Fruit fly (Drosophila melanogaster) whole organism, embryonic: ENCODE results near the gene GstD11.
A peak's percentile ranks its signal among the peaks of the same experiment; 100 is the strongest.

Experiments
- BEAF-32 ChIP-seq: fragments of 200-800 bp; sonication (Bioruptor generic); optimal IDR thresholded peaks from 3 replicates; lab custom pipeline; 2017; ENCODE audit warnings: missing biosample characterization, missing genetic modification characterization, mild to moderate bottlenecking, moderate library complexity, missing genetic modification reagents
- Bteb2 ChIP-seq: fragments of 200-800 bp; sonication (Bioruptor generic); optimal IDR thresholded peaks from 2 replicates; lab custom pipeline; 2016; ENCODE audit warnings: missing biosample characterization, missing genetic modification characterization
- CG11398 ChIP-seq: fragments of 200-800 bp; sonication (Bioruptor generic); optimal IDR thresholded peaks from 2 replicates; lab custom pipeline; 2016; ENCODE audit warnings: missing biosample characterization, missing genetic modification characterization
- CG11456 ChIP-seq: fragments of 200-800 bp; sonication (Bioruptor generic); IDR thresholded peaks from 3 replicates; pipeline ENCODE4 v1.3.6; 2022; ENCODE audit warnings: missing biosample characterization, missing genetic modification characterization
- CG12659 ChIP-seq: fragments of 200-800 bp; sonication (Bioruptor generic); optimal IDR thresholded peaks from 3 replicates; lab custom pipeline; 2017; ENCODE audit warnings: mild to moderate bottlenecking, missing biosample characterization, missing genetic modification reagents, missing genetic modification characterization
- CG14710 ChIP-seq: fragments of 200-800 bp; sonication (Bioruptor generic); optimal IDR thresholded peaks from 3 replicates; lab custom pipeline; 2019; ENCODE audit warnings: missing biosample characterization, mild to moderate bottlenecking, missing genetic modification characterization, moderate library complexity
- CG15514 ChIP-seq: fragments of 200-800 bp; sonication (Bioruptor generic); optimal IDR thresholded peaks from 3 replicates; lab custom pipeline; 2017; ENCODE audit warnings: missing biosample characterization, missing genetic modification characterization, mild to moderate bottlenecking, moderate library complexity, missing genetic modification reagents
- CG18619 ChIP-seq: fragments of 200-800 bp; sonication (Bioruptor generic); optimal IDR thresholded peaks from 3 replicates; lab custom pipeline; 2017; ENCODE audit warnings: missing biosample characterization, mild to moderate bottlenecking, missing genetic modification characterization
- CG2116 ChIP-seq: fragments of 200-800 bp; sonication (Bioruptor generic); optimal IDR thresholded peaks from 3 replicates; lab custom pipeline; 2018; ENCODE audit warnings: missing biosample characterization, mild to moderate bottlenecking, missing genetic modification characterization
- CG2120 ChIP-seq: fragments of 200-800 bp; sonication (Bioruptor generic); optimal IDR thresholded peaks from 3 replicates; lab custom pipeline; 2016; ENCODE audit warnings: missing biosample characterization, missing genetic modification characterization
- CG31365 ChIP-seq: fragments of 200-800 bp; sonication (Bioruptor generic); optimal IDR thresholded peaks from 2 replicates; lab custom pipeline; 2018; ENCODE audit warnings: missing biosample characterization, mild to moderate bottlenecking, missing genetic modification characterization
- CG32767 ChIP-seq: fragments of 200-800 bp; sonication (Bioruptor generic); IDR thresholded peaks from 2 replicates; pipeline ENCODE4 v1.3.6; 2022; ENCODE audit warnings: missing biosample characterization, missing genetic modification characterization
- CG34376 ChIP-seq: fragments of 200-800 bp; sonication (Bioruptor generic); optimal IDR thresholded peaks from 2 replicates; lab custom pipeline; 2018; ENCODE audit warnings: missing biosample characterization, mild to moderate bottlenecking, missing genetic modification characterization
- CG4617 ChIP-seq: fragments of 200-800 bp; sonication (Bioruptor generic); optimal IDR thresholded peaks from 3 replicates; lab custom pipeline; 2016; ENCODE audit warnings: missing biosample characterization, missing genetic modification characterization, borderline replicate concordance
- CG6175 ChIP-seq: fragments of 200-800 bp; sonication (Bioruptor generic); IDR thresholded peaks from 3 replicates; pipeline ENCODE4 v1.3.6; 2022; ENCODE audit warnings: missing biosample characterization, missing genetic modification characterization
- CG7271 ChIP-seq: fragments of 200-800 bp; sonication (Bioruptor generic); optimal IDR thresholded peaks from 2 replicates; lab custom pipeline; 2018; ENCODE audit warnings: missing biosample characterization, mild to moderate bottlenecking, missing genetic modification characterization, moderate library complexity
- CG7786 ChIP-seq: fragments of 200-800 bp; sonication (Bioruptor generic); optimal IDR thresholded peaks from 2 replicates; lab custom pipeline; 2016; ENCODE audit warnings: missing biosample characterization, missing genetic modification characterization
- CG7928 ChIP-seq: fragments of 200-800 bp; sonication (Bioruptor generic); optimal IDR thresholded peaks from 2 replicates; lab custom pipeline; 2017; ENCODE audit warnings: missing biosample characterization, mild to moderate bottlenecking, missing genetic modification characterization
- CG7963 ChIP-seq: fragments of 200-800 bp; sonication (Bioruptor generic); IDR thresholded peaks from 3 replicates; pipeline ENCODE4 v1.3.6; 2022; ENCODE audit warnings: missing biosample characterization, missing genetic modification characterization; ENCODE audit not compliant: partially characterized antibody
- CG7987 ChIP-seq: fragments of 200-800 bp; sonication (Bioruptor generic); optimal IDR thresholded peaks from 2 replicates; lab custom pipeline; 2018; ENCODE audit warnings: missing biosample characterization, mild to moderate bottlenecking, missing genetic modification characterization, moderate library complexity
- CG8944 ChIP-seq: fragments of 200-800 bp; sonication (Bioruptor generic); optimal IDR thresholded peaks from 3 replicates; lab custom pipeline; 2016; ENCODE audit warnings: missing biosample characterization, missing genetic modification characterization
- CHES-1-like ChIP-seq: fragments of 200-800 bp; sonication (Bioruptor generic); optimal IDR thresholded peaks from 2 replicates; lab custom pipeline; 2016; ENCODE audit warnings: missing biosample characterization, missing genetic modification characterization
- CoRest ChIP-seq: fragments of 200-800 bp; sonication (Bioruptor generic); optimal IDR thresholded peaks from 3 replicates; lab custom pipeline; 2018; ENCODE audit warnings: missing biosample characterization, mild to moderate bottlenecking, missing genetic modification characterization, moderate library complexity
- Ets65A ChIP-seq: fragments of 200-800 bp; sonication (Bioruptor generic); peaks from one replicate; lab custom pipeline; 2016; ENCODE audit warnings: missing biosample characterization, missing genetic modification characterization
- Fer3 ChIP-seq: fragments of 200-800 bp; sonication (Bioruptor generic); optimal IDR thresholded peaks from 2 replicates; lab custom pipeline; 2018; ENCODE audit warnings: missing biosample characterization, mild to moderate bottlenecking, missing genetic modification characterization, moderate library complexity
- Lpt ChIP-seq: fragments of >200 bp; optimal IDR thresholded peaks from 2 replicates; lab custom pipeline; 2018; ENCODE audit warnings: missing biosample characterization, missing genetic modification characterization
- Mad ChIP-seq: fragments of 200-800 bp; sonication (Bioruptor generic); optimal IDR thresholded peaks from 2 replicates; lab custom pipeline; 2016; ENCODE audit warnings: missing biosample characterization, missing genetic modification characterization
- Meics ChIP-seq: fragments of 200-800 bp; sonication (Bioruptor generic); optimal IDR thresholded peaks from 2 replicates; lab custom pipeline; 2017; ENCODE audit warnings: missing biosample characterization, mild to moderate bottlenecking, missing genetic modification characterization
- Mrtf ChIP-seq: fragments of 200-800 bp; sonication (Bioruptor generic); IDR thresholded peaks from 3 replicates; pipeline ENCODE4 v1.3.6; 2022; ENCODE audit warnings: missing biosample characterization, missing genetic modification characterization
- chif ChIP-seq, 2 experiments: fragments of 200-800 bp; sonication (Bioruptor generic); optimal IDR thresholded peaks; 3 replicates each; lab custom pipeline; 2016; ENCODE audit warnings: missing biosample characterization in 2 of 2, missing genetic modification characterization in 2 of 2
- ci ChIP-seq: fragments of 200-800 bp; sonication (Bioruptor generic); IDR thresholded peaks from 3 replicates; pipeline ENCODE4 v1.3.6; 2022; ENCODE audit warnings: missing biosample characterization, missing genetic modification characterization
- corto ChIP-seq: fragments of 200-800 bp; sonication (Bioruptor generic); optimal IDR thresholded peaks from 2 replicates; lab custom pipeline; 2016; ENCODE audit warnings: missing biosample characterization, mild to moderate bottlenecking, missing genetic modification characterization, moderate library complexity
- dm ChIP-seq: fragments of 200-800 bp; sonication (Bioruptor generic); optimal IDR thresholded peaks from 3 replicates; lab custom pipeline; 2016; ENCODE audit warnings: missing biosample characterization, missing genetic modification characterization
- dpn ChIP-seq, 2 experiments: fragments of 200-800 bp; sonication (Bioruptor generic); optimal IDR thresholded peaks; 3 replicates each; lab custom pipeline; 2016; ENCODE audit warnings: missing biosample characterization in 2 of 2, missing genetic modification characterization in 2 of 2
- emc ChIP-seq: fragments of 200-800 bp; sonication (Bioruptor generic); optimal IDR thresholded peaks from 2 replicates; lab custom pipeline; 2016; ENCODE audit warnings: missing biosample characterization, missing genetic modification characterization
- ewg ChIP-seq: fragments of 200-800 bp; sonication (Bioruptor generic); optimal IDR thresholded peaks from 3 replicates; lab custom pipeline; 2017; ENCODE audit warnings: mild to moderate bottlenecking, missing biosample characterization, missing genetic modification reagents, missing genetic modification characterization
- gfzf ChIP-seq: fragments of 200-800 bp; sonication (Bioruptor generic); optimal IDR thresholded peaks from 2 replicates; lab custom pipeline; 2016; ENCODE audit warnings: missing biosample characterization, mild to moderate bottlenecking, missing genetic modification characterization, moderate library complexity
- gsb-n ChIP-seq: fragments of 200-800 bp; sonication (Bioruptor generic); optimal IDR thresholded peaks from 3 replicates; lab custom pipeline; 2018; ENCODE audit warnings: missing biosample characterization, mild to moderate bottlenecking, missing genetic modification characterization
- knrl ChIP-seq: fragments of 200-800 bp; sonication (Bioruptor generic); IDR thresholded peaks from 3 replicates; pipeline ENCODE4 v1.3.6; 2022; ENCODE audit warnings: missing biosample characterization, missing genetic modification characterization; ENCODE audit not compliant: partially characterized antibody
- nerfin-1 ChIP-seq: fragments of 200-800 bp; sonication (Bioruptor generic); optimal IDR thresholded peaks from 3 replicates; lab custom pipeline; 2019; ENCODE audit warnings: missing biosample characterization, mild to moderate bottlenecking, missing genetic modification characterization, moderate library complexity
- oc ChIP-seq: fragments of 200-800 bp; sonication (Bioruptor generic); optimal IDR thresholded peaks from 2 replicates; lab custom pipeline; 2018; ENCODE audit warnings: missing biosample characterization, mild to moderate bottlenecking, missing genetic modification characterization, moderate library complexity
- otp ChIP-seq: fragments of 200-800 bp; sonication (Bioruptor generic); IDR thresholded peaks from 3 replicates; pipeline ENCODE4, ENCODE4 v1.3.6; 2022; ENCODE audit warnings: missing biosample characterization, missing genetic modification characterization
- p53 ChIP-seq: fragments of 200-800 bp; sonication (Bioruptor generic); optimal IDR thresholded peaks from 2 replicates; lab custom pipeline; 2016; ENCODE audit warnings: missing biosample characterization, missing genetic modification characterization
- ro ChIP-seq: fragments of 200-800 bp; sonication (Bioruptor generic); IDR thresholded peaks from 2 replicates; pipeline ENCODE4 v1.3.6; 2022; ENCODE audit warnings: missing biosample characterization, missing genetic modification characterization
- so ChIP-seq: fragments of 200-800 bp; sonication (Bioruptor generic); IDR thresholded peaks from 3 replicates; pipeline ENCODE4 v1.3.6; 2022; ENCODE audit warnings: missing biosample characterization, missing genetic modification characterization
- sug ChIP-seq: fragments of 200-800 bp; optimal IDR thresholded peaks from 2 replicates; lab custom pipeline; 2019; ENCODE audit warnings: missing biosample characterization, mild to moderate bottlenecking, missing genetic modification characterization, moderate library complexity
- tll ChIP-seq, 2 experiments: fragments of 200-800 bp in 1 of 2; fragments of >200 bp in 1 of 2; sonication (Bioruptor generic) in 1 of 2; optimal IDR thresholded peaks; 2 replicates each; lab custom pipeline; 2017 to 2019; ENCODE audit warnings: missing biosample characterization in 2 of 2, missing genetic modification characterization in 2 of 2, mild to moderate bottlenecking in 1 of 2, moderate library complexity in 1 of 2
- trem ChIP-seq: fragments of 200-800 bp; optimal IDR thresholded peaks from 3 replicates; lab custom pipeline; 2019; ENCODE audit warnings: missing biosample characterization, mild to moderate bottlenecking, missing genetic modification characterization, moderate library complexity
- tx ChIP-seq: fragments of 200-800 bp; sonication (Bioruptor generic); optimal IDR thresholded peaks from 2 replicates; lab custom pipeline; 2016; ENCODE audit warnings: missing biosample characterization, missing genetic modification characterization

The GstD11 gene

dm6 chr3R:12422379-12422975, 39.3 kb downstream of the GstD11 start, which contains the start of the genes Scgbeta and CG17202 (continued):
- peak; percentile 20 for TF ChIP-seq CG18619
- TF ChIP-seq CG14710 (tag; lab: Kevin White, UChicago), result peak; percentile 73
- peak in 1 of 2 experiments; percentile 8 for TF ChIP-seq chif (GFP tag; optimal IDR thresholded peaks at IDR 0.05; lab: Kevin White, UChicago)
- TF ChIP-seq Fer3 (tag; lab: Kevin White, UChicago), result no peak
- no peak for TF ChIP-seq dm (GFP tag; lab: Kevin White, UChicago)
- TF ChIP-seq Lpt, result no peak
- TF ChIP-seq ewg, result peak; percentile 92
- TF ChIP-seq CG7271 (tag; lab: Kevin White, UChicago), result no peak
- TF ChIP-seq CHES-1-like (GFP tag; lab: Kevin White, UChicago), result peak; percentile 21
- peak; percentile 96 for TF ChIP-seq CG7928
- no peak for TF ChIP-seq Mrtf (GFP tag; lab: Robert Waterston, UW)
- peak; percentile 59 for TF ChIP-seq CG2120 (GFP tag; lab: Kevin White, UChicago)
- TF ChIP-seq oc (tag; lab: Kevin White, UChicago), result no peak
- TF ChIP-seq trem (tag; lab: Kevin White, UChicago), result peak; percentile 25
- no peak for TF ChIP-seq CG7963 (GFP tag; lab: Robert Waterston, UW)
- TF ChIP-seq Meics (GFP tag; lab: Kevin White, UChicago), result no peak
- no peak for TF ChIP-seq p53 (GFP tag; lab: Kevin White, UChicago)
- TF ChIP-seq BEAF-32, result peak; percentile 37
- TF ChIP-seq CG34376, result peak; percentile 40
- TF ChIP-seq CG6175, result no peak
- peak; percentile 49; the same call in 1 of the 3 replicates for TF ChIP-seq knrl
- no peak for TF ChIP-seq gsb-n (tag; lab: Kevin White, UChicago)
- peak; percentile 92 for TF ChIP-seq gfzf (GFP tag; lab: Kevin White, UChicago)
- TF ChIP-seq ci (GFP tag; lab: Robert Waterston, UW), result 0 out of 3 replicates have a peak, but pooled peaks have one; percentile 29
- TF ChIP-seq CG7987 (GFP tag; lab: Kevin White, UChicago), result no peak
- peak; percentile 25 for TF ChIP-seq CG8944
- TF ChIP-seq corto (GFP tag; lab: Kevin White, UChicago), result no peak
- TF ChIP-seq tx (GFP tag; lab: Kevin White, UChicago), result no peak
- TF ChIP-seq ro (GFP tag; lab: Robert Waterston, UW), result no peak
- peak; percentile 7 for TF ChIP-seq Bteb2 (GFP tag; lab: Kevin White, UChicago)
- 0 out of 2 replicates have a peak, but pooled peaks have one; percentile 12 for TF ChIP-seq CG32767 (GFP tag; lab: Robert Waterston, UW)
- peak in 1 of 2 experiments; percentile 44 for TF ChIP-seq tll (GFP tag; optimal IDR thresholded peaks at IDR 0.05; lab: Kevin White, UChicago)
- peak; percentile 2 for TF ChIP-seq CG11398 (GFP tag; lab: Kevin White, UChicago)
- TF ChIP-seq CG12659 (GFP tag; lab: Kevin White, UChicago), result peak; percentile 44
- TF ChIP-seq sug, result no peak
- TF ChIP-seq Mad (GFP tag; lab: Kevin White, UChicago), result no peak
- peak; percentile 7 for TF ChIP-seq CG2116 (GFP tag; lab: Kevin White, UChicago)
- peak; percentile 54 for TF ChIP-seq CoRest (tag; lab: Kevin White, UChicago)
- peak; percentile 84 for TF ChIP-seq CG4617 (GFP tag; lab: Kevin White, UChicago)
- TF ChIP-seq Ets65A (GFP tag; lab: Kevin White, UChicago), result peak; percentile 49
- TF ChIP-seq CG15514, result peak; percentile 100
- TF ChIP-seq CG7786 (GFP tag; lab: Kevin White, UChicago), result peak; percentile 3
- TF ChIP-seq nerfin-1 (tag; lab: Kevin White, UChicago), result no peak
- peak; percentile 38; the same call in 1 of the 3 replicates for TF ChIP-seq CG11456 (GFP tag; lab: Robert Waterston, UW)
- TF ChIP-seq so, result 0 out of 3 replicates have a peak, but pooled peaks have one; percentile 35
- TF ChIP-seq otp, result peak; percentile 37; the same call in 1 of the 3 replicates
- no peak for TF ChIP-seq CG31365 (tag; lab: Kevin White, UChicago)
- TF ChIP-seq dpn (GFP tag; optimal IDR thresholded peaks at IDR 0.05; lab: Kevin White, UChicago), result peak in 1 of 2 experiments; percentile 17
- no peak for TF ChIP-seq emc
